Worm (Caenorhabditis elegans) whole organism, midembryonic: ENCODE results near the gene srh-169.

Experiments used
- T22C8.4 ChIP-seq: fragments of 200-800 bp; sonication (Bioruptor generic); IDR thresholded peaks from 2 replicates; pipeline ENCODE4 v1.3.6; 2022; ENCODE audit warnings: missing genetic modification characterization, missing compliant biosample characterization
- cog-1 ChIP-seq: sonication (generic microtip); optimal IDR thresholded peaks from 2 replicates; lab custom pipeline; 2016; ENCODE audit warnings: missing genetic modification characterization, missing compliant biosample characterization
- flt-1 ChIP-seq: fragments of 200-800 bp; sonication (Bioruptor generic); IDR thresholded peaks from 2 replicates; pipeline ENCODE4 v1.3.6; 2022; ENCODE audit warnings: missing genetic modification characterization, missing compliant biosample characterization
- klf-2 ChIP-seq: fragments of 200-800 bp; sonication (Bioruptor generic); conservative IDR thresholded peaks from 2 replicates; pipeline ENCODE4 v1.3.6; 2022; ENCODE audit warnings: missing genetic modification reagents, missing genetic modification characterization, missing compliant biosample characterization
- med-1 ChIP-seq: sonication (generic microtip); optimal IDR thresholded peaks from 2 replicates; lab custom pipeline; 2017; ENCODE audit warnings: missing genetic modification characterization, mild to moderate bottlenecking, missing compliant biosample characterization, antibody characterized with exemption, missing genetic modification reagents; ENCODE audit not compliant: insufficient read depth
- ref-1 ChIP-seq: fragments of 200-800 bp; sonication (Bioruptor generic); conservative IDR thresholded peaks from 2 replicates; pipeline ENCODE4 v1.3.6; 2022; ENCODE audit warnings: missing genetic modification reagents, missing genetic modification characterization, missing compliant biosample characterization
- tab-1 ChIP-seq: fragments of 200-800 bp; sonication (Bioruptor generic); IDR thresholded peaks from 2 replicates; pipeline ENCODE4 v1.3.6; 2022; ENCODE audit warnings: missing genetic modification characterization, missing compliant biosample characterization
- ztf-23 ChIP-seq: fragments of 200-800 bp; sonication (Bioruptor generic); IDR thresholded peaks from 2 replicates; pipeline ENCODE4 v1.3.6; 2022; ENCODE audit warnings: missing genetic modification reagents, missing genetic modification characterization, missing compliant biosample characterization
- ztf-29 ChIP-seq: fragments of 200-800 bp; sonication (Bioruptor generic); IDR thresholded peaks from 2 replicates; pipeline ENCODE4 v1.3.6; 2022; ENCODE audit warnings: missing genetic modification reagents, missing genetic modification characterization, missing compliant biosample characterization

Gene srh-169

DNA sequence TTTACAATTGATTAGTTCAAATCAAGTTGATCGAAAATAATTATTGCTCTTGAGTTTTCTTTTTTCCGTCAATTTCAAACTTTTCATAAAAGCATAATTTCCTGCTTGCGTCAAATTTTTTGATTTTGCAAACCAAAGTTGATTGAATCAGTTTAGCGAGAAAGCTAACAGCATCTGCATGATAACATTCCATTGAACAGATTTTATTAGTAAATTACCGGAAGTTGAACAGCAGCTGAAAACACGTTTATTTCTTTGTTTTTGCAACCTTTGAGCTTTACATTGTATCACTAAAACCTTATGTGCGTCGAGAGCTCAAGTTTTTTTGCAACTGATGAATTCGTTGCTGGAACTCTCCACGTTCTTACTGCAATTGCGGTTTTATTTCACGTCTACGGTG, at the start of gene srh-169:
TSS of gene srh-169 (plus strand) at position 301 of the 400 bp plus-strand sequence.
- TF ChIP-seq T22C8.4 (GFP tag; lab: Robert Waterston, UW) (no peak), ztf-23 (GFP tag; lab: Robert Waterston, UW) (no peak), flt-1 (GFP tag; lab: Robert Waterston, UW) (no peak), ref-1 (GFP tag; lab: Robert Waterston, UW) (no peak), cog-1 (tag; lab: Kevin White, UChicago) (no peak), tab-1 (no peak), ztf-29 (no peak), med-1 (no peak), klf-2 (GFP tag; lab: Robert Waterston, UW) (no peak)

DNA sequence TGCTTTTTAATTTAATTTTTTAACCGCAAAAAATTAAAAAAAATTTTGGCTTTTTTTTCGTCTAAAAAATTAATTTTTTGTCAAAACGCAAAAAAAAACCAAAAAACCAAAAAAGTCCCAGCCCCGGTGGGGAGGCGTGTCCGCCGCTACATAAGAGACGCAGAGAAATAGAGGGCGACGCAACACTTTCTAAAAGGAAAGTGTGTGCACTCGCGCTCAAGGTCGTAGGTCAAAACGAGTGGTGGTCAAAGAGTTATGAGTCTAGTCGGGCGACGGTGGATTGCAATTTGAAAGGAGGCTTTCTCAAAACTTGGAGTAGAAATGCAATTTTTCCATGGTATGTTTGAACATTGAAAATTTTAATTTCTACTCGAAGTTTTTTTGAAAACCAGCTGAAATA, 43.1 kb upstream of the srh-169 start:
- TF ChIP-seq tab-1 (no peak), klf-2 (GFP tag; lab: Robert Waterston, UW) (no peak), ztf-23 (GFP tag; lab: Robert Waterston, UW) (no peak), ztf-29 (no peak), med-1 (no peak)

DNA sequence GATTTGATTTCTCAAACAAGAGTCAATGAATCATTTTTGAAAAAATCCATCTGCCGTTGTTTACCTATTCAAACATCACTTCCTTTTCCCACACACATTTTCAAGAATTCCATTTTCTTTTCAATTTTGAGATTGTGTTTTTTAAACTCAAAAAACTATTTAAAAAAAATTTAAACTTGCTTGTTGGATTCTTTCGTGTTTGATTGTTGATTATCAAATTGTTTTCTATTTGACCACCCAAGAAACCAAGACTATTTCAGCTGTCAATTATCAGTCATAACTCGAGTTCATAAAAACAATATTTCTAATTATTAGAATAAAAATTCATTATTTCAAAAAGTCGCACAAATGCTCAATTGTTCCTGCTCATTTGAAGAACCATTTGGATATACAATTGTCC, 42.4 kb upstream of the srh-169 start, which contains the start of gene srh-8:
TSS of gene srh-8 (plus strand) at position 301 of the 400 bp plus-strand sequence.
- TF ChIP-seq tab-1 (no peak), ztf-23 (GFP tag; lab: Robert Waterston, UW) (no peak), klf-2 (GFP tag; lab: Robert Waterston, UW) (no peak), flt-1 (GFP tag; lab: Robert Waterston, UW) (no peak), ref-1 (GFP tag; lab: Robert Waterston, UW) (no peak), cog-1 (tag; lab: Kevin White, UChicago) (no peak), T22C8.4 (GFP tag; lab: Robert Waterston, UW) (no peak), ztf-29 (no peak), med-1 (no peak)

DNA sequence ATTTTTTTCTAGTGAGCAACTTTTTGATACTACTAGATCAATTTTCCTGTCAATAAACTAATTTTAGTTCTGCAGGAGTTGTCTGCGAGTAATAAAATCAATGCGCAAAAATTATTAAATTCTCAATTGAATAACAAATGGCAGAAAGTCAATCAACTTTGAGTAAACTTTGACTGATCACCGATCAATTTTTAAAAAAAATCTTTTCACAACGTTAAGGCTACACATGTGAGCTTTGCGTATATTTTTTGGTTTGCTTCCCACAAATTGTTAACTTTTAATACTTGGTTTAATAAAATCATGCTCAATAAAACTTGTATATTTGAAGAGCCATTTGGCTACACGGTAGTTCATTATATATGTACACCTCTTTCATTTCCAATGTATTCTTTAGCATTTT, 39.7 kb upstream of the srh-169 start, which contains the start of gene srh-7:
TSS of gene srh-7 (plus strand) at position 301 of the 400 bp plus-strand sequence.
- TF ChIP-seq tab-1 (no peak), ztf-23 (GFP tag; lab: Robert Waterston, UW) (no peak), ztf-29 (no peak), flt-1 (GFP tag; lab: Robert Waterston, UW) (no peak), klf-2 (GFP tag; lab: Robert Waterston, UW) (no peak), med-1 (no peak), ref-1 (GFP tag; lab: Robert Waterston, UW) (no peak), cog-1 (tag; lab: Kevin White, UChicago) (no peak)

DNA sequence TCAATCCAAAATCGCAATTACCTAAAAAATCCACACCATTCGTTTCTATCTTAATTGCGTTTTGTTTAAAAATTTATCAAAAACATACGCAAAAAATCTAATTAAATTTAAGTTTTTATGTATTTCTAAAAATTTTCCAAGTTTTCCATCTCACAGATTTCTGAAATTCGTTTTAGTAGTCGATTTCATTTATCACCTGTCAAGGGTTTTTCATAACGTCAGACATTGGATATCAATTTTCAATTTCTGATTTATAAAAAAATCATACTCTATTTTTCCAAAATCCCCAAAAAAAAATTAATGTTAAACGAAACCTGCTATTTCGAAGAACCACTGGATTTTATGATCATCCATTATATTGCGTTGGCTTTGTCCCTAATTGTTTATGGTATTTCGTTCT, 37.5 kb upstream of the srh-169 start, which contains the start of gene srh-4:
TSS of gene srh-4 (plus strand) at position 301 of the 400 bp plus-strand sequence.
- TF ChIP-seq tab-1 (no peak), ref-1 (GFP tag; lab: Robert Waterston, UW) (no peak), T22C8.4 (GFP tag; lab: Robert Waterston, UW) (no peak), flt-1 (GFP tag; lab: Robert Waterston, UW) (no peak), ztf-23 (GFP tag; lab: Robert Waterston, UW) (no peak), med-1 (no peak)

DNA sequence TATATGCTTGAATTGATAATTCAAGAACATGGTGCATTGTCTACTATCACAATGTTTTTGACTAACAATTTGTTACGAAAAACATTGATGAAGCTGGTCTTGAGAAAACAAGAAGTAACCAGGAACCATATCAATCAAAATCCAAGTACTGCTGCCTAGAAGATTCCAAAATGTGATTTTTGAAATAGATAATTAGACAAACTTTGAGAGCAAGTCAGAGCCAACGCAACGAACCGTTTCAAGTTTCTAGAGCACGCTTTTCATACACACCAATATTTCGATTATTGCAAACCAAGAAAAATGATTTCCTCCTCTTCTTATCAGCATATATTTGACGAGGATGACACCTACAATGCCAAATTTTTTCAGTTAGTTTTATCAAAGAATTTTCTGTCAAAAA, 30.9 kb upstream of the srh-169 start, which contains the start of gene srw-89:
TSS of gene srw-89 (plus strand) at position 301 of the 400 bp plus-strand sequence.
- no peak for TF ChIP-seq med-1
- no peak for TF ChIP-seq flt-1 (GFP tag; lab: Robert Waterston, UW)
- TF ChIP-seq T22C8.4 (GFP tag; lab: Robert Waterston, UW) = no peak
- no peak for TF ChIP-seq ref-1 (GFP tag; lab: Robert Waterston, UW)
- TF ChIP-seq klf-2 (GFP tag; lab: Robert Waterston, UW) = no peak
- TF ChIP-seq cog-1 (tag; lab: Kevin White, UChicago) = no peak
- no peak for TF ChIP-seq ztf-29
- no peak for TF ChIP-seq ztf-23 (GFP tag; lab: Robert Waterston, UW)
- TF ChIP-seq tab-1 = no peak

DNA sequence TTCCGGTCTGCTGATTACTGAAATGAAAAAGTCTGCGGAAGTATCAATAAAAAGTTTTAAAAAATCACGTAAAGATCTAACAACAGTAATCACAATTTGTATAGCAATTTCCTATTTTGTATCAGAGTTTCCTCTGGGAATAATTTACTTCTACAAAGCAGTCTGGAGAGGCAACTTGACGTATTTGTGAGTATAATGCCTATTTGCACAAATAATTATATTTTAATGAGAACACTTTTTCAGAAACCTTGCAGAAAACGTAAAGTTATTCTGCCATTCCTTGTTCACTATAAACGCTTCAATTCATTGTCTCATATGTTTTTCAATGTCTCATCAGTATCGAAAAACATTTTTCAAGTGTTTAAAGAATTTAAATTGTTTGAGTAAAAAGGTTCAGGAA, 29.1 kb upstream of the srh-169 start:
- no peak for TF ChIP-seq tab-1
- no peak for TF ChIP-seq med-1
- no peak for TF ChIP-seq ztf-23 (GFP tag; lab: Robert Waterston, UW)
- no peak for TF ChIP-seq ztf-29
- TF ChIP-seq flt-1 (GFP tag; lab: Robert Waterston, UW) = no peak
- TF ChIP-seq T22C8.4 (GFP tag; lab: Robert Waterston, UW) = no peak
- TF ChIP-seq klf-2 (GFP tag; lab: Robert Waterston, UW) = no peak
- TF ChIP-seq cog-1 (tag; lab: Kevin White, UChicago) = no peak
- TF ChIP-seq ref-1 (GFP tag; lab: Robert Waterston, UW) = no peak

DNA sequence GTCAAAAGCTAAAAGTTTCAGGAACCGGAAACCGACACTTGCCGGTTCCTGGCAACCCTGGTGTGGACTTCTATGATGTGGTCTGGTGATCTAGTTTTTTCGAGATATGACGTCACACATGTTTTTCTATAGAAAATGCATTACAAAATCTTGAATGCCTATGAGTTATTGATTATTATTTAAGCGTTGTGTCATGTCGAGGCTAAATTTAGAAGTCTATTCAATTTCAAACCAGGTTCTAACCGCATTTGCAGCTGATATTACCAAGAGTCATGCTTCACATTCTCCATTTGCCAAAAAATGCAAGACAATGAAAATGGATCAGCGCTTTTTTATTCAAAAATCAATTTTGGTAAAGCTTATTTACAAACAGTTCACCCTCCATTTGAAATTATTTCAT, 28.5 kb upstream of the srh-169 start, which contains the start of gene K09D9.3:
TSS of gene K09D9.3 (plus strand) at position 301 of the 400 bp plus-strand sequence.
- TF ChIP-seq ztf-23 (GFP tag; lab: Robert Waterston, UW) = no peak
- no peak for TF ChIP-seq flt-1 (GFP tag; lab: Robert Waterston, UW)
- TF ChIP-seq ref-1 (GFP tag; lab: Robert Waterston, UW) = no peak
- no peak for TF ChIP-seq med-1
- TF ChIP-seq T22C8.4 (GFP tag; lab: Robert Waterston, UW) = no peak
- TF ChIP-seq klf-2 (GFP tag; lab: Robert Waterston, UW) = no peak
- no peak for TF ChIP-seq cog-1 (tag; lab: Kevin White, UChicago)
- no peak for TF ChIP-seq tab-1
- TF ChIP-seq ztf-29 = no peak

DNA sequence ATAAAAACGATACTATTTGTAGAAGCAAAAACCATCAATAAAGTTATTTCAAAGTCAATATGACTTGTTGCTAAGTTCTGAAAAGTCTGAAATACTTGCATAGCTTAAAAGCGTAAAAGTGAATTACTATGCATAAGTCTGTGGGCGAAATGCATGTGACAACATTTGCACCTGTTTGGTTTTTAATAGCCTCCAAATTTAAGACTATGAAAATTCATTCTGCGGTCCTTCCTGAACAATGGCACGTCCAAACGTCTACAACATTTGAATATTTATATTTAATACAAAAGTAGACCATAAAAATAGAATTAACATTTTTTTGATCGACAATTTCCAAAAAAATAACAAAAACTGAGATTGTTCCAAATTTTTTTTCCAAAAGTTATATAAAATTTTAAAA, 25.9 kb upstream of the srh-169 start, which contains the start of gene K09D9.14:
TSS of gene K09D9.14 (minus strand) at position 101 of the 400 bp plus-strand sequence.
- no peak for TF ChIP-seq ztf-29
- no peak for TF ChIP-seq med-1
- no peak for TF ChIP-seq ref-1 (GFP tag; lab: Robert Waterston, UW)
- TF ChIP-seq klf-2 (GFP tag; lab: Robert Waterston, UW) = no peak
- TF ChIP-seq tab-1 = no peak
- TF ChIP-seq flt-1 (GFP tag; lab: Robert Waterston, UW) = no peak

DNA sequence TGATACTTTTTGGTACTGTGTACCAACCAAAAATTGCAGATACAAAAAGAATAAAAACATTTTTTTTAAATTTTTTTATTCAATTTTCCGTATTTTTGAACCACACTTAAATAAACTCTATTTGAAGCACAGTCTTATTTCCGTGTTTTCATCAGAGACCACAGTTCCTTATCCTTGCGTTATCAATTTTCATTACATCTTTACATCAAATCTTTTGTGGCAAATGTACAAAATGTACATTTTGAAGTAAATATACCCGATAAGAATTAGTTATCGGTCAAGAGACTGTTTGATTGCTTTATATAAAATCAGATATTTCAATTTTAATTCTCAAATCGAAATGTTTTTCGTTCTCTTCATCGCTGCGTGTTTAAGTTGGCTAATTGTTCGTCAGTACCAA, 25.3 kb upstream of the srh-169 start, which contains the start of gene cyp-35A3:
TSS of gene cyp-35A3 (plus strand) at position 301 of the 400 bp plus-strand sequence.
- no peak for TF ChIP-seq tab-1
- no peak for TF ChIP-seq cog-1 (tag; lab: Kevin White, UChicago)
